Fruit fly (Drosophila melanogaster) whole organism, embryonic: Measurements from ENCODE around the gene CG46317.

Source experiments
- CG12155 ChIP-seq: fragments of 200-800 bp; sonication (Bioruptor generic); optimal IDR thresholded peaks from 3 replicates; lab custom pipeline; 2016; ENCODE audit warnings: missing biosample characterization, missing genetic modification characterization
- Trl ChIP-seq, 3 experiments: fragments of >200 bp in 2 of 3; fragments of 200-800 bp in 1 of 3; sonication (Bioruptor generic) in 1 of 3; optimal IDR thresholded peaks; 2 replicates in 1 of 3; 3 replicates in 2 of 3; lab custom pipeline; 2016 to 2017; ENCODE audit warnings: missing biosample characterization in 1 of 3, missing genetic modification characterization in 1 of 3
- repo ChIP-seq: fragments of 200-800 bp; sonication (Bioruptor generic); optimal IDR thresholded peaks from 2 replicates; lab custom pipeline; 2016; ENCODE audit warnings: missing biosample characterization, missing genetic modification characterization
- slou ChIP-seq: fragments of 200-800 bp; sonication (Bioruptor generic); optimal IDR thresholded peaks from 3 replicates; lab custom pipeline; 2016; ENCODE audit warnings: missing biosample characterization, missing genetic modification characterization

DNA sequence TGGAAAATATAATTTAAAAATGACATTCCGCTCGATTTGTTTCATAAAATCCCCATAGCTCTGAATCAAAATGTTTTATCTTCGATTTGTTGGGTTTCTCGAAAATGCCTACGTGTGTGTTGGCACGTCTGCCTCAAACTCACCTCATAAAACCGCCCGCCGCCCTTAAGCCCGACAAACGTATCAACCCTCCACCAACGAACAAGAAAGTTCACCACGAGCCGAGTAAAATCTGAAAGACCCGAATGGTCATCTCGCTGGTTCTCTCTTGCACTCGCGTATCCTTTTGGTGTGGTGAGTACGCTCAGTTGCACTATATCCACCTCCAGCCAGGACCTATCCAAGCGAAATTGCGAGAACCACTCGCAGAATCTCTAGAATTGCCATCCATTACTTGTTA is 39.0 kb upstream of the CG46317 start:
- TF ChIP-seq slou (GFP tag; lab: Kevin White, UChicago) (no peak), CG12155 (GFP tag; lab: Kevin White, UChicago) (no peak), Trl (optimal IDR thresholded peaks at IDR 0.05; lab: Kevin White, UChicago) (no peak), Trl (GFP tag; optimal IDR thresholded peaks at IDR 0.05; lab: Kevin White, UChicago) (no peak), repo (GFP tag; lab: Kevin White, UChicago) (no peak)
